Worm (Caenorhabditis elegans) whole organism, young adult: ENCODE data around the gene ccar-1.

ENCODE experiments used
- B0019.2 ChIP-seq: fragments of 200-800 bp; sonication (Bioruptor generic); conservative IDR thresholded peaks from 2 replicates; pipeline ENCODE4 v1.3.6; 2022; ENCODE audit warnings: missing genetic modification reagents, missing genetic modification characterization, missing compliant biosample characterization
- B0336.3 ChIP-seq: fragments of 200-800 bp; sonication (Bioruptor generic); IDR thresholded peaks from 2 replicates; pipeline ENCODE4 v1.3.6; 2022; ENCODE audit warnings: missing genetic modification characterization, missing compliant biosample characterization
- C17E4.6 ChIP-seq: fragments of 200-800 bp; sonication (Bioruptor generic); IDR thresholded peaks from 2 replicates; pipeline ENCODE4 v1.3.6; 2022; ENCODE audit warnings: missing genetic modification reagents, missing genetic modification characterization, missing compliant biosample characterization
- D2030.7 ChIP-seq: fragments of 200-800 bp; sonication (Bioruptor generic); IDR thresholded peaks from 2 replicates; pipeline ENCODE4 v1.3.6; 2022; ENCODE audit warnings: missing genetic modification reagents, missing genetic modification characterization, missing compliant biosample characterization
- F23B12.7 ChIP-seq: sonication (generic microtip); optimal IDR thresholded peaks from 2 replicates; lab custom pipeline; 2017; ENCODE audit warnings: missing genetic modification characterization, mild to moderate bottlenecking, missing compliant biosample characterization, antibody characterized with exemption, moderate library complexity; ENCODE audit not compliant: insufficient read depth
- F37B4.10 ChIP-seq: fragments of 200-800 bp; sonication (Bioruptor generic); IDR thresholded peaks from 2 replicates; pipeline ENCODE4 v1.3.6; 2022; ENCODE audit warnings: missing genetic modification characterization, missing compliant biosample characterization
- F49E8.2 ChIP-seq: sonication (generic microtip); optimal IDR thresholded peaks from 3 replicates; lab custom pipeline; 2017; ENCODE audit warnings: missing genetic modification characterization, mild to moderate bottlenecking, missing compliant biosample characterization, antibody characterized with exemption, moderate library complexity; ENCODE audit not compliant: insufficient read depth
- F52B5.7 ChIP-seq: sonication (generic microtip); optimal IDR thresholded peaks from 2 replicates; lab custom pipeline; 2016; ENCODE audit warnings: mild to moderate bottlenecking, missing genetic modification characterization, missing compliant biosample characterization
- K12H6.12 ChIP-seq: fragments of 200-800 bp; sonication (Bioruptor generic); optimal IDR thresholded peaks from 2 replicates; lab custom pipeline; 2018; ENCODE audit warnings: mild to moderate bottlenecking, missing genetic modification characterization, missing compliant biosample characterization
- Y53G8AR.9 ChIP-seq: fragments of 200-800 bp; sonication (Bioruptor generic); conservative IDR thresholded peaks from 2 replicates; pipeline ENCODE4 v1.3.6; 2022; ENCODE audit warnings: missing genetic modification reagents, missing genetic modification characterization, missing compliant biosample characterization
- Y79H2A.3 ChIP-seq: fragments of 200-800 bp; sonication (Bioruptor generic); conservative IDR thresholded peaks from 2 replicates; pipeline ENCODE4 v1.3.6; 2022; ENCODE audit warnings: missing genetic modification reagents, missing genetic modification characterization, missing compliant biosample characterization
- Y95B8A.8 ChIP-seq: fragments of 200-800 bp; sonication (Bioruptor generic); IDR thresholded peaks from 2 replicates; pipeline ENCODE4 v1.3.6; 2022; ENCODE audit warnings: missing genetic modification reagents, missing genetic modification characterization, missing compliant biosample characterization
- aptf-2 ChIP-seq: fragments of 200-800 bp; sonication (Bioruptor generic); conservative IDR thresholded peaks from 2 replicates; pipeline ENCODE4 v1.3.6; 2022; ENCODE audit warnings: missing genetic modification reagents, missing genetic modification characterization, missing compliant biosample characterization
- attf-3 ChIP-seq: fragments of 200-800 bp; sonication (Bioruptor generic); conservative IDR thresholded peaks from 2 replicates; pipeline ENCODE4 v1.3.6; 2022; ENCODE audit warnings: missing genetic modification reagents, missing genetic modification characterization, missing compliant biosample characterization
- attf-5 ChIP-seq: fragments of 200-800 bp; sonication (Bioruptor generic); optimal IDR thresholded peaks from 2 replicates; lab custom pipeline; 2018; ENCODE audit warnings: mild to moderate bottlenecking, missing genetic modification characterization, missing compliant biosample characterization
- attf-6 ChIP-seq: fragments of 200-800 bp; sonication (Bioruptor generic); IDR thresholded peaks from 2 replicates; pipeline ENCODE4 v1.3.6; 2022; ENCODE audit warnings: missing genetic modification reagents, missing genetic modification characterization, missing compliant biosample characterization
- cebp-1 ChIP-seq, 2 experiments: fragments of 200-800 bp in 1 of 2; sonication (Bioruptor generic) in 1 of 2; sonication (generic microtip) in 1 of 2; IDR thresholded peaks in 1 of 2; optimal IDR thresholded peaks in 1 of 2; 2 replicates each; pipeline versions ENCODE4 v1.3.6 to Lab custom; 2017 to 2022; ENCODE audit warnings: missing compliant biosample characterization in 2 of 2, missing genetic modification characterization in 2 of 2, mild to moderate bottlenecking in 1 of 2, missing genetic modification reagents in 1 of 2, moderate library complexity in 1 of 2
- ceh-79 ChIP-seq: sonication (generic microtip); optimal IDR thresholded peaks from 2 replicates; lab custom pipeline; 2017; ENCODE audit warnings: mild to moderate bottlenecking, missing genetic modification characterization, missing compliant biosample characterization
- ceh-91 ChIP-seq: fragments of 200-800 bp; sonication (Bioruptor generic); IDR thresholded peaks from 2 replicates; pipeline ENCODE4 v1.3.6; 2022; ENCODE audit warnings: missing genetic modification reagents, missing genetic modification characterization, missing compliant biosample characterization
- chd-7 ChIP-seq: sonication (generic microtip); optimal IDR thresholded peaks from 2 replicates; lab custom pipeline; 2016; ENCODE audit warnings: mild to moderate bottlenecking, missing genetic modification characterization, moderate library complexity, missing compliant biosample characterization
- die-1 ChIP-seq: sonication (generic microtip); optimal IDR thresholded peaks from 2 replicates; lab custom pipeline; 2016; ENCODE audit warnings: missing genotype, mild to moderate bottlenecking, missing genetic modification characterization, missing compliant biosample characterization
- dox-1 ChIP-seq: fragments of 200-800 bp; sonication (Bioruptor generic); IDR thresholded peaks from 2 replicates; pipeline ENCODE4 v1.3.6; 2022; ENCODE audit warnings: missing genetic modification reagents, missing genetic modification characterization, missing compliant biosample characterization
- efl-1 ChIP-seq: fragments of 150-350 bp; optimal IDR thresholded peaks from 2 replicates; lab custom pipeline; 2014; ENCODE audit warnings: missing biosample characterization, missing genetic modification reagents, missing genetic modification characterization
- egl-18 ChIP-seq: fragments of 200-800 bp; sonication (Bioruptor generic); IDR thresholded peaks from 2 replicates; pipeline ENCODE4 v1.3.6; 2022; ENCODE audit warnings: missing genetic modification reagents, missing genetic modification characterization, missing compliant biosample characterization
- ets-4 ChIP-seq: fragments of 200-800 bp; sonication (Bioruptor generic); optimal IDR thresholded peaks from 2 replicates; lab custom pipeline; 2018; ENCODE audit warnings: mild to moderate bottlenecking, missing genetic modification characterization, missing compliant biosample characterization
- him-1 ChIP-seq: sonication (generic microtip); optimal IDR thresholded peaks from 2 replicates; lab custom pipeline; 2016; ENCODE audit warnings: missing genotype, missing genetic modification reagents, missing genetic modification characterization, missing compliant biosample characterization
- hlh-26 ChIP-seq: fragments of 200-800 bp; sonication (Bioruptor generic); conservative IDR thresholded peaks from 2 replicates; pipeline ENCODE4 v1.3.6; 2022; ENCODE audit warnings: missing genetic modification reagents, missing genetic modification characterization, missing compliant biosample characterization
- let-526 ChIP-seq: fragments of 200-800 bp; sonication (Bioruptor generic); IDR thresholded peaks from 2 replicates; pipeline ENCODE4 v1.3.6; 2022; ENCODE audit warnings: missing genetic modification reagents, missing genetic modification characterization, missing compliant biosample characterization
- lin-35 ChIP-seq, 3 experiments: fragments of 150-350 bp in 2 of 3; sonication (generic microtip) in 1 of 3; optimal IDR thresholded peaks; 2 replicates each; lab custom pipeline; 2014 to 2018; ENCODE audit warnings: missing biosample characterization in 3 of 3, missing genetic modification characterization in 3 of 3, missing genetic modification reagents in 3 of 3
- lin-40 ChIP-seq: sonication (generic microtip); optimal IDR thresholded peaks from 2 replicates; lab custom pipeline; 2016; ENCODE audit warnings: missing genetic modification characterization, mild to moderate bottlenecking, missing compliant biosample characterization, missing genotype, missing genetic modification reagents
- lin-54 ChIP-seq: fragments of 200-800 bp; sonication (Bioruptor generic); optimal IDR thresholded peaks from 2 replicates; lab custom pipeline; 2018; ENCODE audit warnings: mild to moderate bottlenecking, missing genetic modification characterization, missing compliant biosample characterization
- lir-1 ChIP-seq: fragments of 200-800 bp; sonication (Bioruptor generic); conservative IDR thresholded peaks from 2 replicates; pipeline ENCODE4 v1.3.6; 2022; ENCODE audit warnings: missing genetic modification reagents, missing genetic modification characterization, missing compliant biosample characterization
- lsl-1 ChIP-seq: fragments of 200-800 bp; sonication (Bioruptor generic); optimal IDR thresholded peaks from 2 replicates; lab custom pipeline; 2018; ENCODE audit warnings: mild to moderate bottlenecking, missing genetic modification characterization, moderate library complexity, missing compliant biosample characterization
- madf-3 ChIP-seq: fragments of 200-800 bp; sonication (Bioruptor generic); IDR thresholded peaks from 2 replicates; pipeline ENCODE4 v1.3.6; 2022; ENCODE audit warnings: missing genetic modification reagents, missing genetic modification characterization, missing compliant biosample characterization
- mcd-1 ChIP-seq: fragments of 200-800 bp; sonication (Bioruptor generic); IDR thresholded peaks from 2 replicates; pipeline ENCODE4 v1.3.6; 2022; ENCODE audit warnings: missing genetic modification reagents, missing genetic modification characterization, missing compliant biosample characterization
- mel-28 ChIP-seq: sonication (generic microtip); optimal IDR thresholded peaks from 2 replicates; lab custom pipeline; 2016; ENCODE audit warnings: borderline replicate concordance, mild to moderate bottlenecking, missing genetic modification characterization, missing compliant biosample characterization
- nhr-27 ChIP-seq: fragments of 200-800 bp; sonication (Bioruptor generic); optimal IDR thresholded peaks from 2 replicates; lab custom pipeline; 2018; ENCODE audit warnings: mild to moderate bottlenecking, missing genetic modification characterization, moderate library complexity, missing compliant biosample characterization
- pha-4 ChIP-seq: fragments of 150-350 bp; sonication (generic microtip); optimal IDR thresholded peaks from 2 replicates; lab custom pipeline; 2014; ENCODE audit warnings: missing biosample characterization, missing genetic modification reagents, missing genetic modification characterization
- rcor-1 ChIP-seq: fragments of 200-800 bp; sonication (Bioruptor generic); IDR thresholded peaks from 2 replicates; pipeline ENCODE4 v1.3.6; 2022; ENCODE audit warnings: missing genetic modification reagents, missing genetic modification characterization, missing compliant biosample characterization
- rec-8 ChIP-seq, 2 experiments: sonication (generic microtip); optimal IDR thresholded peaks; 2 replicates each; lab custom pipeline; 2016; ENCODE audit warnings: mild to moderate bottlenecking in 2 of 2, missing genetic modification characterization in 2 of 2, missing genetic modification reagents in 2 of 2, missing genotype in 2 of 2, missing biosample characterization in 1 of 2, missing compliant biosample characterization in 1 of 2, moderate library complexity in 1 of 2
- snpc-1.1 ChIP-seq: sonication (generic microtip); optimal IDR thresholded peaks from 2 replicates; lab custom pipeline; 2017; ENCODE audit warnings: missing genetic modification characterization, mild to moderate bottlenecking, missing compliant biosample characterization, antibody characterized with exemption, moderate library complexity, missing genotype, missing genetic modification reagents; ENCODE audit not compliant: insufficient read depth
- snpc-4 ChIP-seq, 5 experiments: fragments of 150-350 bp in 1 of 5; sonication (generic microtip) in 4 of 5; optimal IDR thresholded peaks; 2 replicates each; lab custom pipeline; 2014 to 2018; ENCODE audit warnings: missing genetic modification characterization in 5 of 5, missing biosample characterization in 3 of 5, antibody characterized with exemption in 2 of 5, mild to moderate bottlenecking in 2 of 5, missing compliant biosample characterization in 2 of 5, missing genotype in 2 of 5, moderate library complexity in 2 of 5, missing genetic modification reagents in 1 of 5
- somi-1 ChIP-seq: fragments of 200-800 bp; sonication (Bioruptor generic); optimal IDR thresholded peaks from 2 replicates; lab custom pipeline; 2018; ENCODE audit warnings: mild to moderate bottlenecking, missing genetic modification characterization, missing compliant biosample characterization
- tlf-1 ChIP-seq: fragments of 200-800 bp; sonication (Bioruptor generic); optimal IDR thresholded peaks from 2 replicates; lab custom pipeline; 2018; ENCODE audit warnings: mild to moderate bottlenecking, missing genetic modification characterization, missing compliant biosample characterization
- unc-130 ChIP-seq: sonication (generic microtip); optimal IDR thresholded peaks from 2 replicates; lab custom pipeline; 2016; ENCODE audit warnings: missing genetic modification reagents, missing genetic modification characterization, missing compliant biosample characterization
- unc-62 ChIP-seq: fragments of 150-350 bp; optimal IDR thresholded peaks from 2 replicates; lab custom pipeline; 2014; ENCODE audit warnings: missing biosample characterization, missing genetic modification reagents, missing genetic modification characterization

The ccar-1 gene

DNA sequence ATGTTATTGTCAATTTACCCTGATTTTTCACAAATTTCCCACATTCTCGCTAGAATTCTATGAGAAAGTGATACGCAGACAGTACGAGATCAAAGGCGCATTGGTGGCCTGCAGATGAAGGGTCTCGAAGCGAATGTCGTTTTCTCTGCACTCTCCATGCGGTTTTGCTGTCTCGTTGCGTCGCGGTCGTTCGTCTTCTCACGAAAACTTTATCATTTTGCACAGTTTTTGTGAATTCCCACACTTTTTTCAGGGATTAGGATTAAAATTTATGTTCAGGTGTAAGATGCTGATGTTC lies 407 bp upstream of the ccar-1 start:
- TF ChIP-seq let-526 (no peak), mcd-1 (peak; percentile 91), nhr-27 (tag; lab: Kevin White, UChicago) (peak; percentile 12), lir-1 (GFP tag; lab: Robert Waterston, UW) (0 out of 2 replicates have a peak, but pooled peaks have one; percentile 14), C17E4.6 (GFP tag; lab: Robert Waterston, UW) (peak; percentile 68; the same call in 1 of the 2 replicates), madf-3 (GFP tag; lab: Robert Waterston, UW) (peak; percentile 99), somi-1 (GFP tag; lab: Kevin White, UChicago) (peak; percentile 65), attf-6 (GFP tag; lab: Robert Waterston, UW) (peak; percentile 93), dox-1 (GFP tag; lab: Robert Waterston, UW) (peak; percentile 95), snpc-4 (GFP tag; optimal IDR thresholded peaks at IDR 0.05; lab: Kevin White, UChicago) (peak; percentile 89), snpc-4 (tag; optimal IDR thresholded peaks at IDR 0.05; lab: Kevin White, UChicago) (peak; percentile 74 to 95 (median 92)), unc-62 (no peak), Y79H2A.3 (GFP tag; lab: Robert Waterston, UW) (0 out of 2 replicates have a peak, but pooled peaks have one; percentile 51), B0019.2 (peak; percentile 60), F37B4.10 (GFP tag; lab: Robert Waterston, UW) (no peak), tlf-1 (peak; percentile 74), snpc-1.1 (tag; lab: Kevin White, UChicago) (peak; percentile 70), aptf-2 (GFP tag; lab: Robert Waterston, UW) (0 out of 2 replicates have a peak, but pooled peaks have one; percentile 18), lin-54 (GFP tag; lab: Kevin White, UChicago) (peak; percentile 87), rec-8 (tag; optimal IDR thresholded peaks at IDR 0.05; lab: Kevin White, UChicago) (no peak), ceh-91 (GFP tag; lab: Robert Waterston, UW) (peak; percentile 79), lsl-1 (GFP tag; lab: Kevin White, UChicago) (peak; percentile 78), D2030.7 (GFP tag; lab: Robert Waterston, UW) (peak; percentile 83), him-1 (tag; lab: Kevin White, UChicago) (peak; percentile 28), Y53G8AR.9 (GFP tag; lab: Robert Waterston, UW) (peak; percentile 81; the same call in 1 of the 2 replicates), rcor-1 (GFP tag; lab: Robert Waterston, UW) (peak; percentile 64), ets-4 (no peak), die-1 (no peak), chd-7 (tag; lab: Kevin White, UChicago) (no peak), F52B5.7 (tag; lab: Kevin White, UChicago) (no peak), efl-1 (peak; percentile 79), K12H6.12 (peak; percentile 53), ceh-79 (tag; lab: Kevin White, UChicago) (no peak), unc-130 (GFP tag; lab: Kevin White, UChicago) (peak; percentile 76), lin-35 (GFP tag; optimal IDR thresholded peaks at IDR 0.05; lab: Kevin White, UChicago) (peak in 2 of 3 experiments; percentile 5 to 73), mel-28 (tag; lab: Kevin White, UChicago) (no peak), B0336.3 (GFP tag; lab: Robert Waterston, UW) (peak; percentile 86), cebp-1 (GFP tag; IDR thresholded peaks at IDR 0.05; lab: Robert Waterston, UW) (no peak), cebp-1 (tag; optimal IDR thresholded peaks at IDR 0.05; lab: Kevin White, UChicago) (no peak), attf-5 (peak; percentile 77), egl-18 (GFP tag; lab: Robert Waterston, UW) (no peak), Y95B8A.8 (peak; percentile 66; the same call in 1 of the 2 replicates), lin-40 (peak; percentile 70), attf-3 (GFP tag; lab: Robert Waterston, UW) (peak; percentile 51; the same call in 1 of the 2 replicates), F23B12.7 (tag; lab: Kevin White, UChicago) (peak; percentile 56), F49E8.2 (tag; lab: Kevin White, UChicago) (peak; percentile 81), hlh-26 (no peak), pha-4 (no peak)
